Worm (Caenorhabditis elegans): ENCODE measurements around the gene fbxa-127.

Gene fbxa-127

DNA sequence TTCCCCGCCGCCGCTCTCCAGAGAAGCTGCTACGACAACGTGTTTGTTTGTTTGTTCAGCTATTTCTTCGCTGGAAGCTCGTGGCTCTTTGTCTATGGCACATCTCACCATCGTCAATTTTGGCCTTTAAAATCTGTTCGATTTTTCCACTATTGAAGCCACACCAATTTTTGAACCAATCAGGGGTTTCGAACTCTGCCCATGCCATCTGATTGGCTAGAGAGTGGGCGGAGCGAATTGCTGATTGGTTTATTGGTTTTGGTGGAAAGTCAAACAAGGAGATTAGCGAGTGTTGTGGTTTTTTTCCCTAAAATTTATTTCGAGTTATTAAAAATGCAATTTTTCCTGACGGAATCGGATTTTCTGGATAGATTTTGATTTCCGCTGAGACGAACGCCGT is 27.6 kb downstream of the fbxa-127 start:
- no peak for TF ChIP-seq unc-62 (GFP tag; optimal IDR thresholded peaks at IDR 0.05)

DNA sequence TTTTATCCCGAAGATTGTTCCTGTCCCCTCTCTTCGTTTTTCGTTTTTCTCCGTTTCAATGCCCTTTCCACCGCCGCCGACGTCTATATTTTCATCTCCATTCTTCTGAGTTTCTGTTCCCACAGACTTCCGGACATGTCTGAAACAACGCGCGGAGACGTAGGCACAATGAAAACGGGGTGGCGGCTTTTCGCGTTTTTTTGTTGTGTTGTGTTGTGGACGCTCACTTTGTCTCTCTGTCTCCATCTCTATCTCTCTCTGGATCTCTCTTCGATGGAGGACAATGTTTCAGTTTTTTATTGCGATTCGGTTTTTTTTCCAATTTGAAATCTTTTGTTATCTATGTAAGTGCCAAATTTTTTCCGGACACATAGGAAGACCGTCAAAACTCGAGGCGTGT is 31.4 kb downstream of the fbxa-127 start:
- no peak for TF ChIP-seq unc-62 (GFP tag; optimal IDR thresholded peaks at IDR 0.05)

DNA sequence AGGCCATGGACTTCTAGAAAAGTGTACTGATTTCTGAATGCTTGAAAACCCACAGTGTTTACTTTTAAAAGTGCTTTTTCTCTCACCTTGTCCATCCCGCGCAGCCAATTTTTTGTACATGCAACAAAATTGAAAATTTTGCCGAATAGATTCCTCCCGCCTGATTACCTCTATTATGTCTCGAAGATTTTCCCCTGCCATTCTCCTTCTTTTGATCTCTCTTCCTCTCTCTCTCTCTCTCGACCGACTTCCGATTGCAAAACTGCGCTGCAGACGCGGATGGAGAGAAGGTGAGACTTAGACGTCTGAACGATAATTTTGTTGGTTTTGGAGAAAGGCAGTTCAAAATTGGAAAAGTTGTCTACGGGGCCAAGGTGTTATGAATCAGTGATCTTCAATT is 45.9 kb downstream of the fbxa-127 start:
- no peak for TF ChIP-seq unc-62 (GFP tag; optimal IDR thresholded peaks at IDR 0.05)

DNA sequence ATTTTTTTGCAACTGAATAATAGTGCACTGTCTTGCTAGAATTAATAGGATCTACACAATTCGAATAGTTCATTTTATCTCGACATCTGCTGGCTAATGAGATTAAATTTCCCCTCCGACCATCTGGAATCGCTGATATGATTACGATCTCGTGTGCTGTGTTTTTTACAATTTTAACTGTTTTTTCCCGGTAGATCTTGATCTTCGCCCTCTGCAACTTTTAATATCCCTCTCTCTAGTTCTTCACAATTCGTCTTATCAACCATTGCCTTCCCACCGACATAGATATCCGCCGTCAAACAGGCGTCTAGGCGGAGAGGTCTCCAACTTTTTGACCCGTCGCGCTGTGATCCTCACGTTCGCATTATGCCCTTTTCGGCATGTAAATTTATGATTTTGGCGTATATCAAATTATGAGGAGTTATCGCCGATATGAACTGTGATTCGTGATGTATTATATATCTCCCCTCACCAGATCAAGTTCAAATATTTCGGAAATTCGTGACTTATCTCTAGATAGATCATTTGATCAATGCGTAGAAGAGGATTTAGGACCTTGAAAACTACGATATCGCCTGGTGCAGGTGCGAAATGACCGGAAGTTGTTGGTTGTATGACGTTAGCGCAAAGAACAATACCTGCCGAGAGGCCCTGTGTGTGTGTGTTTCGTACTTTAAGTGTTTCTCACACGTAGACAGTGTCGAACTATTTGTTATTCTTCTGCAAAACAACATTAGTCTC is 50.2 kb downstream of the fbxa-127 start:
- TF ChIP-seq unc-62 (GFP tag; optimal IDR thresholded peaks at IDR 0.05): no peak

DNA sequence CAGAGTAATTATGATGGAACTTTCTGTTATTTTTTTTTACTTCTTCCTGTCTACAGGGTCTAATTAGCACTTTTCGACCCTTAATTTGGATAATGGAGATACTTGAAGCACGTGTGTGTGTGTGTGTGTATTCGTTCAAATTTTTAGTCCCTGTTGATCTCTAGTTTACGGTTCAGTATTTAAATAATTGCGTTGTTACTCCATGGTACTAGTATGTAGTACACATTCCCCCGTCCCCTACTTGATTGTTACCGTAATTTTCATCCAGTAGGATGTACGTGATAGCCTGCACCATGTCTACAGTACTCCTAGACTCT is 50.7 kb downstream of the fbxa-127 start:
- TF ChIP-seq unc-62 (GFP tag; optimal IDR thresholded peaks at IDR 0.05): no peak

Measured in whole organism, dauer.